Fruit fly (Drosophila melanogaster) whole organism, pupa: ENCODE data around the gene CG46307.

ENCODE experiments used
- CG10348 ChIP-seq: fragments of 200-800 bp; sonication (Bioruptor generic); IDR thresholded peaks from 2 replicates; pipeline ENCODE4 v1.3.6; 2022; ENCODE audit warnings: missing biosample characterization, missing genetic modification characterization
- CG12605 ChIP-seq: fragments of 200-800 bp; sonication (Bioruptor generic); IDR thresholded peaks from 2 replicates; pipeline ENCODE4 v1.3.6; 2022; ENCODE audit warnings: missing biosample characterization, missing genetic modification characterization
- CG13204 ChIP-seq: fragments of 200-800 bp; sonication (Bioruptor generic); optimal IDR thresholded peaks from 2 replicates; lab custom pipeline; 2018; ENCODE audit warnings: missing biosample characterization, mild to moderate bottlenecking, missing genetic modification characterization, moderate library complexity
- CG14655 ChIP-seq: fragments of 200-800 bp; sonication (Bioruptor generic); optimal IDR thresholded peaks from 3 replicates; lab custom pipeline; 2017; ENCODE audit warnings: mild to moderate bottlenecking, missing biosample characterization, missing genetic modification reagents, missing genetic modification characterization
- CG15710 ChIP-seq: fragments of 200-800 bp; sonication (Bioruptor generic); optimal IDR thresholded peaks from 2 replicates; lab custom pipeline; 2018; ENCODE audit warnings: missing biosample characterization, mild to moderate bottlenecking, missing genetic modification characterization, moderate library complexity
- CG17806 ChIP-seq: fragments of 200-800 bp; sonication (Bioruptor generic); optimal IDR thresholded peaks from 2 replicates; lab custom pipeline; 2018; ENCODE audit warnings: missing biosample characterization, mild to moderate bottlenecking, missing genetic modification characterization, moderate library complexity
- CG32121 ChIP-seq: fragments of 200-800 bp; sonication (Bioruptor generic); IDR thresholded peaks from 2 replicates; pipeline ENCODE4 v1.3.6; 2022; ENCODE audit warnings: missing biosample characterization, missing genetic modification characterization
- CG34367 ChIP-seq: fragments of 200-800 bp; sonication (Bioruptor generic); optimal IDR thresholded peaks from 2 replicates; lab custom pipeline; 2018; ENCODE audit warnings: missing biosample characterization, mild to moderate bottlenecking, missing genetic modification characterization
- CG4496 ChIP-seq: fragments of 200-800 bp; sonication (Bioruptor generic); IDR thresholded peaks from 3 replicates; pipeline ENCODE4 v1.3.6; 2022; ENCODE audit warnings: missing biosample characterization, missing genetic modification characterization
- CG8159 ChIP-seq: fragments of 200-800 bp; sonication (Bioruptor generic); optimal IDR thresholded peaks from 3 replicates; lab custom pipeline; 2018; ENCODE audit warnings: missing biosample characterization, mild to moderate bottlenecking, missing genetic modification characterization, moderate library complexity
- CG8301 ChIP-seq: fragments of 200-800 bp; sonication (Bioruptor generic); optimal IDR thresholded peaks from 2 replicates; lab custom pipeline; 2018; ENCODE audit warnings: missing biosample characterization, mild to moderate bottlenecking, missing genetic modification characterization
- CG9948 ChIP-seq: fragments of 200-800 bp; sonication (Bioruptor generic); optimal IDR thresholded peaks from 2 replicates; lab custom pipeline; 2018; ENCODE audit warnings: missing biosample characterization, mild to moderate bottlenecking, missing genetic modification characterization, moderate library complexity
- D1 ChIP-seq: fragments of 200-800 bp; sonication (Bioruptor generic); optimal IDR thresholded peaks from 2 replicates; lab custom pipeline; 2018; ENCODE audit warnings: missing biosample characterization, mild to moderate bottlenecking, missing genetic modification characterization, moderate library complexity
- EcR ChIP-seq: fragments of 200-800 bp; sonication (Bioruptor generic); optimal IDR thresholded peaks from 3 replicates; lab custom pipeline; 2019; ENCODE audit warnings: missing biosample characterization, missing genetic modification characterization, mild to moderate bottlenecking, moderate library complexity, missing genetic modification reagents
- Ets98B ChIP-seq: fragments of 200-800 bp; sonication (Bioruptor generic); IDR thresholded peaks from 2 replicates; pipeline ENCODE4 v1.3.6; 2022; ENCODE audit warnings: missing biosample characterization, missing genetic modification characterization
- Pif1A ChIP-seq: fragments of 200-800 bp; sonication (Bioruptor generic); optimal IDR thresholded peaks from 3 replicates; lab custom pipeline; 2016; ENCODE audit warnings: missing biosample characterization, missing genetic modification characterization
- Pif1B ChIP-seq: fragments of 200-800 bp; sonication (Bioruptor generic); optimal IDR thresholded peaks from 3 replicates; lab custom pipeline; 2016; ENCODE audit warnings: missing biosample characterization, missing genetic modification characterization
- Snoo ChIP-seq: fragments of 200-800 bp; sonication (Bioruptor generic); optimal IDR thresholded peaks from 3 replicates; lab custom pipeline; 2017; ENCODE audit warnings: missing biosample characterization, mild to moderate bottlenecking, missing genetic modification characterization, inconsistent platforms
- fd96Ca ChIP-seq: fragments of 200-800 bp; sonication (Bioruptor generic); IDR thresholded peaks from 3 replicates; pipeline ENCODE4 v1.3.6; 2022; ENCODE audit warnings: missing biosample characterization, missing genetic modification characterization
- gl ChIP-seq: fragments of 200-800 bp; sonication (Bioruptor generic); optimal IDR thresholded peaks from 2 replicates; lab custom pipeline; 2018; ENCODE audit warnings: missing biosample characterization, mild to moderate bottlenecking, missing genetic modification characterization
- rn ChIP-seq: fragments of 200-800 bp; sonication (Bioruptor generic); IDR thresholded peaks from 2 replicates; pipeline ENCODE4 v1.3.6; 2022; ENCODE audit warnings: missing biosample characterization, missing genetic modification characterization

CG46307 gene

dm6 chr2L:21104326-21104725, at the start of gene CG46307, which contains the start of gene Nhe2:
Gene CG46307 (plus strand): TSS chr2L:21104568.
Gene Nhe2 (plus strand): TSS chr2L:21104568.
- peak; percentile 49; the same call in 1 of the 3 replicates for TF ChIP-seq CG4496
- no peak for TF ChIP-seq CG14655 (GFP tag; lab: Kevin White, UChicago)
- no peak for TF ChIP-seq CG10348 (GFP tag; lab: Robert Waterston, UW)
- no peak for TF ChIP-seq CG8301
- no peak for TF ChIP-seq CG32121
- TF ChIP-seq Pif1A: no peak
- TF ChIP-seq, all 21 proteins: peak for 1

- TF ChIP-seq CG8301: no peak
- peak; percentile 35 for TF ChIP-seq EcR (GFP tag; lab: Kevin White, UChicago)
- 0 out of 3 replicates have a peak, but pooled peaks have one; percentile 30 for TF ChIP-seq fd96Ca (GFP tag; lab: Robert Waterston, UW)
Observed at dm6 chr2L:21061591-21061990, 42.8 kb upstream of the CG46307 start.

- TF ChIP-seq rn: no peak
Observed at dm6 chr2L:21062611-21063010, 41.8 kb upstream of the CG46307 start.

dm6 chr2L:21065889-21066288, 38.5 kb upstream of the CG46307 start:
- TF ChIP-seq Pif1A (peak; percentile 4), CG17806 (no peak), fd96Ca (GFP tag; lab: Robert Waterston, UW) (peak; percentile 84), CG14655 (GFP tag; lab: Kevin White, UChicago) (peak; percentile 44), CG4496 (peak; percentile 69), CG8301 (peak; percentile 49), CG32121 (peak; percentile 52; the same call in 1 of the 2 replicates), CG8159 (no peak), Ets98B (peak; percentile 46; the same call in 1 of the 2 replicates), CG10348 (GFP tag; lab: Robert Waterston, UW) (peak; percentile 34; the same call in 1 of the 2 replicates)

- peak; percentile 35; the same call in 1 of the 2 replicates for TF ChIP-seq Ets98B
- TF ChIP-seq Pif1A: peak; percentile 10
- TF ChIP-seq CG8301: peak; percentile 44
- TF ChIP-seq CG4496: peak; percentile 37; the same call in 1 of the 3 replicates
- TF ChIP-seq EcR (GFP tag; lab: Kevin White, UChicago): no peak
Observed at dm6 chr2L:21067137-21067536, 37.2 kb upstream of the CG46307 start.

dm6 chr2L:21069776-21070175, 34.6 kb upstream of the CG46307 start:
- TF ChIP-seq CG9948 (tag; lab: Kevin White, UChicago): no peak
- TF ChIP-seq CG34367: no peak
- no peak for TF ChIP-seq CG4496
- no peak for TF ChIP-seq D1 (tag; lab: Kevin White, UChicago)
- TF ChIP-seq CG32121: no peak
- no peak for TF ChIP-seq CG17806
- TF ChIP-seq CG13204 (GFP tag; lab: Kevin White, UChicago): no peak
- TF ChIP-seq CG8301: no peak
- TF ChIP-seq Pif1A: no peak
- TF ChIP-seq CG14655 (GFP tag; lab: Kevin White, UChicago): no peak
- TF ChIP-seq rn: no peak
- no peak for TF ChIP-seq CG15710 (tag; lab: Kevin White, UChicago)

dm6 chr2L:21070825-21071224, 33.5 kb upstream of the CG46307 start:
- no peak for TF ChIP-seq CG10348 (GFP tag; lab: Robert Waterston, UW)
- no peak for TF ChIP-seq CG13204 (GFP tag; lab: Kevin White, UChicago)
- TF ChIP-seq EcR (GFP tag; lab: Kevin White, UChicago): peak; percentile 11
- TF ChIP-seq Ets98B: no peak
- no peak for TF ChIP-seq CG17806

dm6 chr2L:21071435-21071834, 32.9 kb upstream of the CG46307 start, which contains the start of gene CG9265:
Gene CG9265 (minus strand): TSS chr2L:21071502.
- TF ChIP-seq Ets98B: no peak

- TF ChIP-seq CG10348 (GFP tag; lab: Robert Waterston, UW) (no peak), CG13204 (GFP tag; lab: Kevin White, UChicago) (no peak), EcR (GFP tag; lab: Kevin White, UChicago) (no peak), Snoo (tag; lab: Kevin White, UChicago) (no peak), CG9948 (tag; lab: Kevin White, UChicago) (no peak)
- TF ChIP-seq, all 21 proteins: peak for 0
Observed at dm6 chr2L:21072389-21072788, 32.0 kb upstream of the CG46307 start.

dm6 chr2L:21073300-21073699, 31.1 kb upstream of the CG46307 start:
- no peak for TF ChIP-seq CG34367
- no peak for TF ChIP-seq CG17806
- TF ChIP-seq Pif1B: no peak
- no peak for TF ChIP-seq rn
- no peak for TF ChIP-seq CG14655 (GFP tag; lab: Kevin White, UChicago)
- no peak for TF ChIP-seq CG12605 (GFP tag; lab: Robert Waterston, UW)
- TF ChIP-seq CG9948 (tag; lab: Kevin White, UChicago): no peak
- no peak for TF ChIP-seq gl (tag; lab: Kevin White, UChicago)
- TF ChIP-seq D1 (tag; lab: Kevin White, UChicago): no peak
- TF ChIP-seq CG4496: no peak
- TF ChIP-seq EcR (GFP tag; lab: Kevin White, UChicago): no peak
- no peak for TF ChIP-seq Ets98B
- TF ChIP-seq fd96Ca (GFP tag; lab: Robert Waterston, UW): no peak
- no peak for TF ChIP-seq CG13204 (GFP tag; lab: Kevin White, UChicago)
- no peak for TF ChIP-seq CG15710 (tag; lab: Kevin White, UChicago)
- TF ChIP-seq Pif1A: no peak
- no peak for TF ChIP-seq CG10348 (GFP tag; lab: Robert Waterston, UW)
- no peak for TF ChIP-seq CG32121
